Worm (Caenorhabditis elegans): Measurements from ENCODE around the gene srh-75.

Gene srh-75

DNA sequence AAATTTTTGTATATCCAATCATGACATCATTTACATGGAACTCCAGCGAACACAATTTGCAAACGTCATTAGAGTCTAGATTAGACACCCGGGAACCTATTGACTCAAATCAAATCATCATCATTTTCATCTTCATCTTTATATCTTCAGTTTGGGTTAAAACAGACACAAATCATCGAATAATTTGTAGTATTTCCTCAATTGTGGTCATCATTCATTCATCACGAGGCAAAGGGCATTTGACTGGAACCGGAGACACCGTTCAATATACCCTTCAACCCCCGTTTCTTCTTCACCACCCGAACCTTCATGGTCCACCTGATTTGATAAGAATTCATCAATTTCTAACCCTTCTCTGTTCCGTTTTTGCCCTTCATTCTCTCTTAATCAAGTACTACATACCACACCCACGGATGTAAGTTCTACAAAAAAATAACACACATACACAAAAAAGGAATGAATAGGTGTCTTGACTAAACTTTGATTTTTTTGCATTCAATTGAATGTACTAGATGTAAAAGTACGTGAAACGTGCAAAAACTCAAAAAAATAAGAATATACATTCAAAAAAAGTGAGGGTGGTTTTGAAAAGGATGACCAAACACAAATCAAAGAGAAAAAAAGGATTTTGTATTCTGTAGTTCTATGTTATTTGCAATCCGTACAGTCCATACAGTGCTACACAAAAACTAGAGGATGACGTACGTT is 39.9 kb downstream of the srh-75 start:
- TF ChIP-seq lin-14 (GFP tag; optimal IDR thresholded peaks at IDR 0.05) (peak; percentile 5), efl-1 (optimal IDR thresholded peaks at IDR 0.05) (no peak), efl-1 (GFP tag; optimal IDR thresholded peaks at IDR 0.05 in 1 of 2) (peak in 1 of 2 experiments; percentile 72), fkh-8 (tag; optimal IDR thresholded peaks at IDR 0.05) (no peak), nhr-11 (tag; optimal IDR thresholded peaks at IDR 0.05) (no peak), lin-35 (GFP tag; optimal IDR thresholded peaks at IDR 0.05) (peak in 1 of 2 experiments; percentile 1), nhr-85 (tag) (peak; percentile 58)

DNA sequence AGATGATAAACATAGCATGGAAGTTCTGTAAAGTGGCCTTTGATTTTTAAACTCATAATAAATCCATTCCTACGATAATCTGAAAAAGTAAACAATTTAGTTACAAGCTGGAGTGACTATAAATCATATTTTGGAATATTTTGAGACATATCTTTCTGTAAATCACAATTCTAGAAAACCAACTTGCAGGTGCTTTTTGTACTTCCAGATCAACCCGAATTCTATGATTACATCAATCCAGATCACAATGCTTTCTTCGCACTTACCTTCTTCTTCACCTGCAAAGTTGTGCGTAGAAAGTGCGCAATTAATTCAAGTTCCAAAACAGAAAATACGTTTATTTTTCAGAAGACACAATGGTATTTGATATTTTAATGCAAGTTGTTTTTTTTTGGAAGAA is 42.2 kb downstream of the srh-75 start:
- TF ChIP-seq egl-27 (tag; optimal IDR thresholded peaks at IDR 0.05) (no peak), unc-98 (GFP tag; IDR thresholded peaks at IDR 0.05) (no peak), nhr-12 (tag; optimal IDR thresholded peaks at IDR 0.05) (no peak), hlh-4 (tag; optimal IDR thresholded peaks at IDR 0.05) (peak; percentile 91), snu-23 (GFP tag; optimal IDR thresholded peaks at IDR 0.05) (no peak), nhr-71 (tag; optimal IDR thresholded peaks at IDR 0.05) (peak; percentile 33), mdl-1 (tag; optimal IDR thresholded peaks at IDR 0.05) (no peak), egl-13 (tag; optimal IDR thresholded peaks at IDR 0.05) (no peak), nhr-47 (tag; optimal IDR thresholded peaks at IDR 0.05) (peak; percentile 4), xbp-1 (tag; optimal IDR thresholded peaks at IDR 0.05) (no peak), zag-1 (tag; optimal IDR thresholded peaks at IDR 0.05) (no peak), ceh-63 (GFP tag; optimal IDR thresholded peaks at IDR 0.05) (no peak), ces-1 (GFP tag; optimal IDR thresholded peaks at IDR 0.05) (no peak), nhr-19 (GFP tag; conservative IDR thresholded peaks at IDR 0.05) (no peak), swsn-7 (tag; optimal IDR thresholded peaks at IDR 0.05) (no peak)

DNA sequence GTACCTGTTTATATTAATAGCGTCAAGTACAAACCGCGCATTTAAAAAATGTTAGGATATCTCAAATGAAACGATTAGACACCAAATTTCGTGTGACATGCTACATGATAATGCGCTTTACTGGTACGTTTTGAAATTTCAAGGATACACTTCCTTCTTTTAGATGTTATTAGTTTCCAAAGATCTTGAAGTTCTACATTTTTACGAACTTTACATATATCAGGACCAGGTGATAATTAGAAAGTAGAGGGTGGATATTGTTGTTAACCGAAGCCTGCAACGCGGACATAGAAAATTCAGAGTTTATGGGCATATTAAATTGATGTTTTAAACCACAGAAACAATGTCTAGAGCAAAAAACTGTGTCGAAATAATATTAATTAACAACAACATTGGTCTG is 43.8 kb downstream of the srh-75 start:
- TF ChIP-seq nhr-76 (tag; optimal IDR thresholded peaks at IDR 0.05): no peak
- TF ChIP-seq pag-3 (tag; optimal IDR thresholded peaks at IDR 0.05; ENCODE audit: borderline replicate concordance, insufficient read depth): no peak
- no peak for TF ChIP-seq aly-2 (tag; optimal IDR thresholded peaks at IDR 0.05)
- TF ChIP-seq isw-1 (GFP tag; IDR thresholded peaks at IDR 0.05): no peak

DNA sequence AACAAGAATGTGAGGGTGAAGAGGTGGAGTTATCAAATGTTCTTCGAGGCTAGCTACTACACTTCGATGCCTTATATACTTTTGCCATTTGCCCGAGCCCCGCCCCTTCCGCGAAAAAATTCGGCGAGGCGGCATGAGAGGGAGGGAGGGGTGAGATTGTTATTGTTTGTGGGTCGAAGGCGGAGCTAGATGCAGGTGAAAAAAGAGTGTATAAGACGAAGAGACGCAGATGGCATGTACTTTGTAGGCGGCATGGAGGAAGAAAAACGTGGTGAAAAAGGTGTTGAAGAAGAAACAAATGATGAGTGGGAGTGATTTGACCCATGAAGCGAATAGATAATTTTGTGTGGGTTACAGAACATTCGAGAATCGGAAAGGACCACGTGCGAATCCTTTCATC is 44.5 kb downstream of the srh-75 start, which contains the start of gene C13G3.1:
Gene C13G3.1 (minus strand): TSS at position 47 of the 400 bp plus-strand sequence.
- TF ChIP-seq skn-1 (tag; optimal IDR thresholded peaks at IDR 0.05) (no peak), ceh-82 (tag; optimal IDR thresholded peaks at IDR 0.05) (no peak), fkh-8 (tag; optimal IDR thresholded peaks at IDR 0.05) (peak; percentile 30), nhr-47 (tag; optimal IDR thresholded peaks at IDR 0.05) (peak; percentile 38), nhr-85 (tag) (peak; percentile 68), unc-62 (GFP tag; optimal IDR thresholded peaks at IDR 0.05) (no peak), grh-1 (GFP tag; IDR thresholded peaks at IDR 0.05) (no peak), nhr-71 (tag; optimal IDR thresholded peaks at IDR 0.05) (peak; percentile 35), efl-1 (optimal IDR thresholded peaks at IDR 0.05) (no peak), efl-1 (GFP tag; optimal IDR thresholded peaks at IDR 0.05 in 1 of 2) (peak in 1 of 2 experiments; percentile 24), ceh-88 (GFP tag; IDR thresholded peaks at IDR 0.05) (no peak), ceh-90 (tag; optimal IDR thresholded peaks at IDR 0.05) (no peak), nhr-20 (tag; optimal IDR thresholded peaks at IDR 0.05) (peak; percentile 14), nhr-12 (tag; optimal IDR thresholded peaks at IDR 0.05) (no peak), swsn-7 (tag; optimal IDR thresholded peaks at IDR 0.05) (no peak)

DNA sequence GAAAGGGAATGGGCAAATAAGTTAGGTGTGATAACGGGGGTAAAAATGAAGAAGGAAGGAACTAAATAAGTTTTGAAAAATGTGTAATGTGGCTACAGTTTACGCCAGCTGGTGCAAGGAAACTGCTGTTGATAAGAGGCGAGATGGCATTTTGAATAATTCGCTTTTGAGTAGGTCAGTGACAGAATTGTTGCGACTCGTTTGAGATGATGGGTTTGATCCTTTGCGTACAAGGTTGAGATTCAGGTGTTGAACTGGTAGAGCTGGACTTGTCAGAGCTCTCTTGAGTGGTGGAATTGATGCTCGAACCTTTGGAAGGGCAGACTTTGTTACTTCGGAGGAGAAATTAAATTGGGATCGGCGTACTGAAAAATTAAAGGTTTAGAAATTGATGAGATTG is 45.1 kb downstream of the srh-75 start:
- no peak for TF ChIP-seq efl-1 (optimal IDR thresholded peaks at IDR 0.05)
- TF ChIP-seq efl-1 (GFP tag; optimal IDR thresholded peaks at IDR 0.05 in 1 of 2): peak in 1 of 2 experiments; percentile 90
- TF ChIP-seq nhr-76 (tag; optimal IDR thresholded peaks at IDR 0.05): no peak
- no peak for TF ChIP-seq nhr-20 (tag; optimal IDR thresholded peaks at IDR 0.05)
